Fruit fly (Drosophila melanogaster) whole organism: Measurements from ENCODE around the gene Cul5.

Experiments used
- CG8478 ChIP-seq: fragments of >200 bp; optimal IDR thresholded peaks from 2 replicates; lab custom pipeline; 2018; ENCODE audit warnings: inconsistent platforms
- Dll ChIP-seq: fragments of >200 bp; optimal IDR thresholded peaks from 2 replicates; lab custom pipeline; 2017
- EcR ChIP-seq, 2 experiments: fragments of >200 bp; optimal IDR thresholded peaks; 2 replicates each; lab custom pipeline; 2017; ENCODE audit warnings: missing biosample characterization in 2 of 2, missing genetic modification characterization in 2 of 2, missing genetic modification reagents in 2 of 2
- pan ChIP-seq: fragments of >200 bp; optimal IDR thresholded peaks from 2 replicates; lab custom pipeline; 2017
- psq ChIP-seq: fragments of >200 bp; optimal IDR thresholded peaks from 2 replicates; lab custom pipeline; 2017
- usp ChIP-seq: fragments of >200 bp; optimal IDR thresholded peaks from 2 replicates; lab custom pipeline; 2017; ENCODE audit warnings: missing biosample characterization, missing genetic modification characterization, mixed read lengths

The Cul5 gene

dm6 chr3R:29083459-29084457, 21.0 kb upstream of the Cul5 start:
- no peak for TF ChIP-seq pan (lab: Kevin White, UChicago)
- TF ChIP-seq usp (GFP tag; lab: Kevin White, UChicago), result no peak
- no peak for TF ChIP-seq EcR (GFP tag; optimal IDR thresholded peaks at IDR 0.05; lab: Kevin White, UChicago)
- no peak for TF ChIP-seq Dll (lab: Kevin White, UChicago)
- TF ChIP-seq psq, result no peak
- TF ChIP-seq CG8478, result no peak

- no peak for TF ChIP-seq psq
- TF ChIP-seq usp (GFP tag; lab: Kevin White, UChicago), result no peak
- no peak for TF ChIP-seq pan (lab: Kevin White, UChicago)
- TF ChIP-seq CG8478, result no peak
- TF ChIP-seq Dll (lab: Kevin White, UChicago), result no peak
- no peak for TF ChIP-seq EcR (GFP tag; optimal IDR thresholded peaks at IDR 0.05; lab: Kevin White, UChicago)
Measured at dm6 chr3R:29082511-29083296, 19.9 kb upstream of the Cul5 start.

dm6 chr3R:29082034-29082433, 19.3 kb upstream of the Cul5 start:
- no peak for TF ChIP-seq usp (GFP tag; lab: Kevin White, UChicago)
- no peak for TF ChIP-seq CG8478
- no peak for TF ChIP-seq psq
- no peak for TF ChIP-seq Dll (lab: Kevin White, UChicago)
- no peak for TF ChIP-seq pan (lab: Kevin White, UChicago)
- no peak for TF ChIP-seq EcR (GFP tag; optimal IDR thresholded peaks at IDR 0.05; lab: Kevin White, UChicago)

dm6 chr3R:29077572-29077971, 14.8 kb upstream of the Cul5 start:
- no peak for TF ChIP-seq psq
- TF ChIP-seq usp (GFP tag; lab: Kevin White, UChicago), result no peak

dm6 chr3R:29076609-29077008, 13.8 kb upstream of the Cul5 start:
- TF ChIP-seq psq (no peak), Dll (lab: Kevin White, UChicago) (no peak), usp (GFP tag; lab: Kevin White, UChicago) (no peak), EcR (GFP tag; optimal IDR thresholded peaks at IDR 0.05; lab: Kevin White, UChicago) (no peak), pan (lab: Kevin White, UChicago) (no peak), CG8478 (no peak)

dm6 chr3R:29075631-29076398, 13.0 kb upstream of the Cul5 start:
- TF ChIP-seq CG8478 (no peak), Dll (lab: Kevin White, UChicago) (no peak), EcR (GFP tag; optimal IDR thresholded peaks at IDR 0.05; lab: Kevin White, UChicago) (no peak), psq (no peak), pan (lab: Kevin White, UChicago) (no peak), usp (GFP tag; lab: Kevin White, UChicago) (no peak)

dm6 chr3R:29074001-29074609, 11.3 kb upstream of the Cul5 start:
- TF ChIP-seq EcR (GFP tag; optimal IDR thresholded peaks at IDR 0.05; lab: Kevin White, UChicago), result peak in 1 of 2 experiments; percentile 0
- no peak for TF ChIP-seq CG8478
- TF ChIP-seq usp (GFP tag; lab: Kevin White, UChicago), result no peak
- TF ChIP-seq pan (lab: Kevin White, UChicago), result no peak
- TF ChIP-seq Dll (lab: Kevin White, UChicago), result no peak
- TF ChIP-seq psq, result no peak

- no peak for TF ChIP-seq psq
- no peak for TF ChIP-seq EcR (GFP tag; optimal IDR thresholded peaks at IDR 0.05; lab: Kevin White, UChicago)
Measured at dm6 chr3R:29072834-29073233, 10.1 kb upstream of the Cul5 start.

dm6 chr3R:29071141-29071540, 8.4 kb upstream of the Cul5 start:
- TF ChIP-seq pan (lab: Kevin White, UChicago) (no peak), psq (no peak), usp (GFP tag; lab: Kevin White, UChicago) (no peak), CG8478 (no peak), Dll (lab: Kevin White, UChicago) (no peak)

- no peak for TF ChIP-seq pan (lab: Kevin White, UChicago)
Measured at dm6 chr3R:29069208-29070072, 6.7 kb upstream of the Cul5 start.
